Worm (Caenorhabditis elegans): ENCODE measurements around the gene R05D8.9.

DNA sequence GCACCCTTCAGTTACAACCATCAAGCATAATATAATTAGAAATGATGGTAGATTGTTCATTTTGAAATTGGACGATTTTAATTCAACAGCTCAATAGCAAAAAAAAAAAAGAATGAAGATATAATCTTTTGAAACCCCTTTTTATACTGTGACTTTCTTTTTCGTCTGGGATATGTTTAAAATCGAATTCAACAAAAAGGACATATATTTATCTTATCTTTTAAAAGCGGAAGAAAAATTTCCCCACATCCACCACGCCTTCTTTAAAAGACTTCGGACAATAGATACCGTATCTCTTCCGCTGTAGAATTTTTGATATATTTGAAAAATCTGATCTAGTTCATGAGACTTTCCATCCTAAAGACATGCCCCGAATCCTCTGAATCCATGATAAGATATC is 13.4 kb upstream of the R05D8.9 start, which contains the start of gene R05D8.11:
- TF ChIP-seq zag-1 (tag; optimal IDR thresholded peaks at IDR 0.05) (no peak), elt-3 (tag; optimal IDR thresholded peaks at IDR 0.05) (no peak), nhr-11 (tag; optimal IDR thresholded peaks at IDR 0.05) (no peak), snpc-4 (tag; optimal IDR thresholded peaks at IDR 0.05) (no peak), ztf-4 (tag; optimal IDR thresholded peaks at IDR 0.05) (no peak), nhr-12 (tag; optimal IDR thresholded peaks at IDR 0.05) (no peak), sem-4 (tag; optimal IDR thresholded peaks at IDR 0.05) (no peak)
